Fruit fly (Drosophila melanogaster) whole organism, larva: ENCODE data around the gene CG33293.

ENCODE experiments used
- noc ChIP-seq: fragments of 200-800 bp; sonication (Bioruptor generic); optimal IDR thresholded peaks from 3 replicates; lab custom pipeline; 2019; ENCODE audit warnings: missing biosample characterization, mild to moderate bottlenecking, missing genetic modification characterization, moderate library complexity

Gene CG33293

DNA sequence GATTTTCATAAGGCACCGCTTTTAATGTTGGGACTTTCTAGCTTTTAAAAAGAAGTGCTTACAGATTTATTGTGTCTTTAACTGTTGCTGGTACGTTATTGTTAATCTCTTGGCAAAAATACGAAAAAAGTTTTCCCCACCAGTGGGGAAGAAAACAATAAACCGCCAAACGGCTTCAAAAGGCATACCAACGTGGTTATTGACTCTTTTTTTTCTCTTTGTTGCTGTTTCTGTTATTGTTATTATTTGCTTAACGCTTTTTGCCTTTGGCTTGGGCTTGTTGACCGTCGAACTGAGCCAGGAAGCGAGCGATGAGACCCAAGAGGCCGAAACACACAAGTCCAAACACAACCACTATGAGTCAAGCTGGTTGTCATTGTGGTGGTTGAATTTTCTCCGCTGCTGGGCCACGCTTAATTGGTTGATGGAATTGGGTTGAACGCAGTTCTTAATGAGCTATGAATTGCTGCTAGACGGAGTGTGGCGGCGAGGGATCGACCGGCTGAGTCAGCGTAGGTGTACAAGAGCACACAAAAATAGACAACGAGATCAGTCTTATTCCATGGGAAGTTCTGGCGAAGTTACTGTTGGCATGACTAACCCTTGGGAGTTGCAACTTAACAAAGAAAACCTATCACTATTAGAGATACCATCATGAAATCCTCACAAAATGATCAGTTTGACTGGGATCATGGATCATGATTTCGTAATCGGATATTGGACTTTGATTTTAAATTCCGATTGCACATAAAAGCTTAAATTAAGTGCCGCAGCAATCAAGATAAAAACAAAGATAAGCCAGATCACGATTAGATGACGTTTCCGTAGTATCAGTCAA, 33.0 kb downstream of the CG33293 start:
- TF ChIP-seq noc (tag; lab: Kevin White, UChicago), result no peak

DNA sequence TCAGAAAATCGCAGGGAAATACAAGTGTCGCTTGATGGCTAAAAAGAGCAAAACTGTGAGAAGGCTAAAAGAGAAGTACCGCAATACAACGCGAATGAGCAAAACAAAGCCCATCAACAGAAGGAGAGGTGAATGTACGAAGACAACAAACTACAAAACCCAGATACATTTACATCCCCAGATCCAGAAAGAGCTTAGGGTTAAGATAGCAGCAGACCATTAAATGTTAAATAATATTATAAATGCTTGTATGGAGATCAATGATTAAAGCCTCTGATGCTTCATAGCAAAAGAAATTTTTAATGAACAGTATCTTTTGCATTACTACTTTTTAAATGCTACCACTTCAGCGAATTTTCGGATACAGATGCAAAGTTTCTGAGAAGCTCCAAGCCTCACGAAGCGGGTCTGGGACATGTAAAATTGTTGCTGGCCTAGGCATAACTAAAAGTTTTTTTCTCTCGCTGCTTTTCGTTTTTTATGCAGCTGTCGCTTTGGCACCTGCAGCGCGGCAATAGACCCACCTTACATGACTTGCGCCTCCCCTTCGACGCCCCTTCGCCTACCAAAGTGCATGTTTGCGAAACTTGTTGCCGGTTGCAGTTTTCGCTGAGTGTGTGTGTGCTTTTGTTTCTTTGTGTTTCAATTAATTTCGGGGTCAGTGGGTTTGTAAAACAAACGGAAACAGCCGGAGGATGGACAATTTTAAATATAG, 35.1 kb downstream of the CG33293 start:
- no peak for TF ChIP-seq noc (tag; lab: Kevin White, UChicago)

DNA sequence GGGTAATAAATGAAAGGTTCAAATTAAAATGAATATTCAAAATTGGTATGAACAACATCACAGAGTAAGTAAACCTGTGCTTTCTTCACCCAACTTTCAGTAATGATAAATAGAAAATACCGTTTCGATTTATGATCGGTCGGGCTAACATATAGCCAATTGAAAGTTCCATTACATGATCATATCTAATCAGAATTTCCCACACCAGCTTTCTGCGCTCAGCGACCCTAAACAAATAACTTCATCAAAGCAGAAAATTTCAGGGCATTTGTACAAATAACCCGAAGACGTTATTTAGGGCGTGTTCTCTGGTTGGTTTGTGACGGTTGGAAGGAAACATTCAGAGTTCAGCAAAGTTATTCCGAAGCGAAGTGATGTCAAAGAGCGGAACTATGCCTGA, 36.7 kb downstream of the CG33293 start:
- TF ChIP-seq noc (tag; lab: Kevin White, UChicago), result no peak

DNA sequence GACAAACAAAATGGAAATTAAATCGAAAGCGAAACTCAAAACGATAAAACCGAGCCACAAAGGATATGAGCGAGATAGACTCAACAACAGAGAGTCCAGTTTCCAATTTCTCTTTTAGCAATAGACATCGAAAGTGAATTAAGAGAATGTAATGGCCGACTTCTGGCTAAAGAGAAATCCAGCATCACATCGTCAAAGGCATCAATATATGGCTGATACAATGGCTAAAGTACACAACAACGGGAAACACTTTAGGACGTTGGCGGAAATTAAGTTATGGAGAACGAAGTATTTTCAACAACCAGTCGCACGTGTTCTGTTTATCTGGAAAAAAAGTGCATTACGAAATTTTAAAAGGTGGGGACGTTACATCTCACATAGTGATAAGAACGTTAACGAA, 41.0 kb downstream of the CG33293 start:
- TF ChIP-seq noc (tag; lab: Kevin White, UChicago), result no peak

DNA sequence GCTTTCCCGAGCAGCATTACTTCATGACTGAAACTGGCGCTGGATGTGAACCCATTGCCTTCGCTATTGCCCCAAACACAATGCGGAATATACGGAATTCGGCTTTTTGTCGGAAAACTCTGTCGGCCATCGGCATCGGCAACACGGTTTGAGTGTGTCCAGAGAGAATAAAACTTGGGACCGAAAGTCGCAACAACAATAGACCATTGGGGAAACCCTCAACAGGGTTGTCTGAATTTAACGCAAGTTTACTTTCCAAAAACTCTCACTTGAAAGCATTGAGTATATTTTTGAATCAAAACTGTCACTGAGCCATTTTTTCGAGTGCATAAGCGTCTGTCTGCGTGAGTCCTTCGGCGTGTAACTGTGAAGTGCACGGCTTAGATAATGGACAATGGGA, 42.2 kb downstream of the CG33293 start:
- no peak for TF ChIP-seq noc (tag; lab: Kevin White, UChicago)

DNA sequence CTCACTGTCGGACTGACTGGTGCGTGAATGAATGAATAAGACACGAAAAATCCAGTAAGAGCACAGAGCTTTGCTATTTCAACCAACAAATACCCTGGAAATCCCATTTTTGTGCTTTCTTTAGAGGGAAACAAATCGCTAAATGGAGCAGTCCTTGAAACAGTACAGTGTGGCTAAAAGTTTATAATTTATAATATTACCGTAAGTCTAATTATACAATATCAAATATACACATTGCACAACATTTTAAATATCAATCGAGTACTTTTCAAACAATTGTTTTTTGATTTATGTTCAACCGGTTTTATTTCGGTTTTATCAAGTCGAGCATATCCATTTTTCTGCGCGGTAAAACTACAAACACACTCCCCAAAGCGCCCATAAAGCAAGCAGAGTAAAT, 47.3 kb downstream of the CG33293 start:
- TF ChIP-seq noc (tag; lab: Kevin White, UChicago), result no peak
